Fruit fly (Drosophila melanogaster) whole organism, wandering third instar larva: ENCODE results near the gene CG44774.

Source experiments
- Abd-B ChIP-seq: fragments of >200 bp; optimal IDR thresholded peaks from 2 replicates; lab custom pipeline; 2017; ENCODE audit warnings: missing biosample characterization, missing genetic modification characterization
- CG32264 ChIP-seq: fragments of 200-800 bp; sonication (Bioruptor generic); optimal IDR thresholded peaks from 2 replicates; lab custom pipeline; 2016; ENCODE audit warnings: missing biosample characterization, missing genetic modification characterization
- CG9705 ChIP-seq: fragments of 200-800 bp; sonication (Bioruptor generic); optimal IDR thresholded peaks from 2 replicates; lab custom pipeline; 2018; ENCODE audit warnings: missing biosample characterization, mild to moderate bottlenecking, missing genetic modification characterization
- CrebA ChIP-seq: fragments of 200-800 bp; sonication (Bioruptor generic); optimal IDR thresholded peaks from 2 replicates; lab custom pipeline; 2016; ENCODE audit warnings: missing biosample characterization, mild to moderate bottlenecking, missing genetic modification characterization, borderline replicate concordance
- Dfd ChIP-seq: fragments of >200 bp; optimal IDR thresholded peaks from 2 replicates; lab custom pipeline; 2017; ENCODE audit warnings: missing biosample characterization, missing genetic modification characterization
- Dif ChIP-seq: fragments of 200-275, 200-300 bp; sonication (Bioruptor generic); optimal IDR thresholded peaks from 2 replicates; lab custom pipeline; 2018; ENCODE audit warnings: missing biosample characterization, missing genetic modification characterization; ENCODE audit not compliant: partially characterized antibody
- GATAd ChIP-seq: sonication (Bioruptor generic); optimal IDR thresholded peaks from 2 replicates; lab custom pipeline; 2016; ENCODE audit warnings: missing biosample characterization, missing genetic modification characterization
- HLH106 ChIP-seq: fragments of 200-800 bp; optimal IDR thresholded peaks from 3 replicates; lab custom pipeline; 2019; ENCODE audit warnings: missing biosample characterization, mild to moderate bottlenecking, missing genetic modification characterization, moderate library complexity
- Hnf4 ChIP-seq: fragments of 200-800 bp; sonication (Bioruptor generic); optimal IDR thresholded peaks from 2 replicates; lab custom pipeline; 2016; ENCODE audit warnings: missing biosample characterization, mild to moderate bottlenecking, missing genetic modification characterization
- Hr78 ChIP-seq: fragments of >200 bp; optimal IDR thresholded peaks from 2 replicates; lab custom pipeline; 2017; ENCODE audit warnings: missing biosample characterization, missing genetic modification characterization
- Hr83 ChIP-seq: fragments of 200-300 bp; sonication (Bioruptor generic); optimal IDR thresholded peaks from 2 replicates; lab custom pipeline; 2016; ENCODE audit warnings: missing biosample characterization, mild to moderate bottlenecking, missing genetic modification characterization, moderate library complexity; ENCODE audit not compliant: poor library complexity, severe bottlenecking
- Jra ChIP-seq: sonication (Bioruptor generic); optimal IDR thresholded peaks from 2 replicates; lab custom pipeline; 2016; ENCODE audit warnings: missing biosample characterization, missing genetic modification characterization
- Mio ChIP-seq: sonication (Bioruptor generic); optimal IDR thresholded peaks from 2 replicates; lab custom pipeline; 2016; ENCODE audit warnings: missing biosample characterization, missing genetic modification characterization
- Myc ChIP-seq: fragments of >200 bp; optimal IDR thresholded peaks from 2 replicates; lab custom pipeline; 2017
- N ChIP-seq: fragments of >200 bp; optimal IDR thresholded peaks from 2 replicates; lab custom pipeline; 2018; ENCODE audit warnings: missing biosample characterization, missing external identifiers, missing genetic modification characterization
- OdsH ChIP-seq: fragments of 200-800 bp; sonication (Bioruptor generic); optimal IDR thresholded peaks from 2 replicates; lab custom pipeline; 2016; ENCODE audit warnings: missing biosample characterization, mild to moderate bottlenecking, missing genetic modification characterization
- Rel ChIP-seq, 2 experiments: fragments of 200-800 bp; sonication (Bioruptor generic) in 1 of 2; optimal IDR thresholded peaks; 2 replicates in 1 of 2; 3 replicates in 1 of 2; lab custom pipeline; 2016 to 2019; ENCODE audit warnings: mild to moderate bottlenecking in 2 of 2, missing biosample characterization in 2 of 2, missing genetic modification characterization in 2 of 2, moderate library complexity in 1 of 2
- Sp1 ChIP-seq: fragments of 200-800 bp; sonication (Bioruptor generic); optimal IDR thresholded peaks from 3 replicates; lab custom pipeline; 2019; ENCODE audit warnings: missing biosample characterization, mild to moderate bottlenecking, missing genetic modification characterization, moderate library complexity
- Vsx2 ChIP-seq: fragments of 200-300, 225-300 bp; sonication (Bioruptor generic); optimal IDR thresholded peaks from 2 replicates; lab custom pipeline; 2018; ENCODE audit warnings: missing biosample characterization, missing genetic modification characterization; ENCODE audit not compliant: partially characterized antibody
- br ChIP-seq: fragments of 200-800 bp; sonication (Bioruptor generic); optimal IDR thresholded peaks from 2 replicates; lab custom pipeline; 2016; ENCODE audit warnings: missing biosample characterization, missing genetic modification characterization
- brk ChIP-seq: fragments of 200-800 bp; sonication (Bioruptor generic); optimal IDR thresholded peaks from 2 replicates; lab custom pipeline; 2016; ENCODE audit warnings: missing biosample characterization, mild to moderate bottlenecking, missing genetic modification characterization
- dl ChIP-seq, 2 experiments: fragments of 175-275, 200-275 bp in 1 of 2; fragments of 200-275 bp in 1 of 2; sonication (Bioruptor generic); optimal IDR thresholded peaks; lab custom pipeline; 2018; ENCODE audit warnings: mild to moderate bottlenecking in 2 of 2, missing biosample characterization in 2 of 2, missing genetic modification characterization in 2 of 2, moderate library complexity in 2 of 2; ENCODE audit not compliant: partially characterized antibody in 2 of 2, insufficient read depth in 1 of 2
- dmrt93B ChIP-seq: fragments of 200-800 bp; sonication (Bioruptor generic); optimal IDR thresholded peaks from 2 replicates; lab custom pipeline; 2018; ENCODE audit warnings: missing biosample characterization, mild to moderate bottlenecking, missing genetic modification characterization
- dsf ChIP-seq: sonication (Bioruptor generic); optimal IDR thresholded peaks from 2 replicates; lab custom pipeline; 2016; ENCODE audit warnings: missing biosample characterization, missing genetic modification characterization, borderline replicate concordance
- ey ChIP-seq: fragments of 200-800 bp; sonication (Bioruptor generic); optimal IDR thresholded peaks from 2 replicates; lab custom pipeline; 2016; ENCODE audit warnings: missing biosample characterization, missing genetic modification characterization
- foxo ChIP-seq, 2 experiments: fragments of 200-800 bp; sonication (Bioruptor generic); optimal IDR thresholded peaks; 2 replicates in 1 of 2; 3 replicates in 1 of 2; lab custom pipeline; 2016 to 2017; ENCODE audit warnings: missing biosample characterization in 2 of 2, missing genetic modification characterization in 2 of 2
- fru ChIP-seq: fragments of 200-800 bp; sonication (Bioruptor generic); optimal IDR thresholded peaks from 3 replicates; lab custom pipeline; 2016; ENCODE audit warnings: missing biosample characterization, mild to moderate bottlenecking, missing genetic modification characterization
- h ChIP-seq: fragments of 200-800 bp; sonication (Bioruptor generic); optimal IDR thresholded peaks from 3 replicates; lab custom pipeline; 2016; ENCODE audit warnings: missing biosample characterization, mild to moderate bottlenecking, missing genetic modification characterization
- lola ChIP-seq: fragments of >200 bp; optimal IDR thresholded peaks from 2 replicates; lab custom pipeline; 2017; ENCODE audit warnings: missing biosample characterization, missing genetic modification characterization
- pan ChIP-seq: fragments of >200 bp; optimal IDR thresholded peaks from 2 replicates; lab custom pipeline; 2017
- psq ChIP-seq: fragments of 200-800 bp; sonication (Bioruptor generic); optimal IDR thresholded peaks from 3 replicates; lab custom pipeline; 2017; ENCODE audit warnings: missing biosample characterization, mild to moderate bottlenecking, missing genetic modification characterization, moderate library complexity
- rgr ChIP-seq: fragments of 200-800 bp; sonication (Bioruptor generic); optimal IDR thresholded peaks from 3 replicates; lab custom pipeline; 2016; ENCODE audit warnings: missing biosample characterization, mild to moderate bottlenecking, missing genetic modification characterization
- sage ChIP-seq: fragments of 200-800 bp; sonication (Bioruptor generic); optimal IDR thresholded peaks from 2 replicates; lab custom pipeline; 2016; ENCODE audit warnings: missing biosample characterization, mild to moderate bottlenecking, missing genetic modification characterization
- sv ChIP-seq: fragments of 200-800 bp; sonication (Bioruptor generic); optimal IDR thresholded peaks from 3 replicates; lab custom pipeline; 2016; ENCODE audit warnings: missing biosample characterization, missing genetic modification characterization
- tai ChIP-seq: sonication (Bioruptor generic); optimal IDR thresholded peaks from 2 replicates; lab custom pipeline; 2016; ENCODE audit warnings: missing biosample characterization, missing genetic modification characterization
- usp ChIP-seq: fragments of >200 bp; optimal IDR thresholded peaks from 2 replicates; lab custom pipeline; 2017; ENCODE audit warnings: missing biosample characterization, missing genetic modification characterization
- woc ChIP-seq: sonication (Bioruptor generic); optimal IDR thresholded peaks from 2 replicates; lab custom pipeline; 2016; ENCODE audit warnings: missing biosample characterization, mild to moderate bottlenecking, missing genetic modification characterization

The CG44774 gene

dm6 chrX:4938072-4938336 lies at the start of gene CG44774:
CG44774 (minus strand) TSS chrX:4938105.
- TF ChIP-seq woc (GFP tag; lab: Kevin White, UChicago) (no peak), rgr (no peak), HLH106 (no peak), Sp1 (no peak), Mio (GFP tag; lab: Kevin White, UChicago) (no peak), sage (GFP tag; lab: Kevin White, UChicago) (no peak), ey (GFP tag; lab: Kevin White, UChicago) (no peak), dsf (GFP tag; lab: Kevin White, UChicago) (no peak), fru (GFP tag; lab: Kevin White, UChicago) (no peak), GATAd (GFP tag; lab: Kevin White, UChicago) (no peak), br (GFP tag; lab: Kevin White, UChicago) (no peak), dl (GFP tag; optimal IDR thresholded peaks at IDR 0.05; lab: Kevin White, UChicago; ENCODE audit: insufficient read depth in 1 of 2, partially characterized antibody in 2 of 2) (no peak), Abd-B (GFP tag; lab: Kevin White, UChicago) (no peak)

- TF ChIP-seq CG32264 (GFP tag; lab: Kevin White, UChicago) (no peak), dmrt93B (GFP tag; lab: Kevin White, UChicago) (no peak), Hr78 (GFP tag; lab: Kevin White, UChicago) (no peak)
Observed at dm6 chrX:4985371-4985770, 47.5 kb upstream of the CG44774 start.

- TF ChIP-seq sage (GFP tag; lab: Kevin White, UChicago) (no peak), CG32264 (GFP tag; lab: Kevin White, UChicago) (no peak), GATAd (GFP tag; lab: Kevin White, UChicago) (no peak), OdsH (GFP tag; lab: Kevin White, UChicago) (no peak)
Observed at dm6 chrX:4983218-4983617, 45.3 kb upstream of the CG44774 start.

dm6 chrX:4982430-4982829 lies 44.5 kb upstream of the CG44774 start:
- TF ChIP-seq Dif (GFP tag; lab: Kevin White, UChicago) (no peak), Dfd (GFP tag; lab: Kevin White, UChicago) (no peak), ey (GFP tag; lab: Kevin White, UChicago) (no peak), rgr (no peak), CG32264 (GFP tag; lab: Kevin White, UChicago) (no peak), h (no peak), CrebA (GFP tag; lab: Kevin White, UChicago) (no peak), CG9705 (no peak), Sp1 (no peak), Hr83 (GFP tag; lab: Kevin White, UChicago) (no peak), Mio (GFP tag; lab: Kevin White, UChicago) (no peak), Abd-B (GFP tag; lab: Kevin White, UChicago) (no peak)

- TF ChIP-seq woc (GFP tag; lab: Kevin White, UChicago) (no peak), dmrt93B (GFP tag; lab: Kevin White, UChicago) (no peak), rgr (no peak), Dif (GFP tag; lab: Kevin White, UChicago) (no peak), h (peak; percentile 45), usp (GFP tag; lab: Kevin White, UChicago) (no peak), Hr83 (GFP tag; lab: Kevin White, UChicago) (no peak), OdsH (GFP tag; lab: Kevin White, UChicago) (no peak), tai (no peak), dl (GFP tag; optimal IDR thresholded peaks at IDR 0.05; lab: Kevin White, UChicago; ENCODE audit: insufficient read depth in 1 of 2, partially characterized antibody in 2 of 2) (no peak), ey (GFP tag; lab: Kevin White, UChicago) (peak; percentile 43), sv (GFP tag; lab: Kevin White, UChicago) (no peak), Abd-B (GFP tag; lab: Kevin White, UChicago) (no peak), Myc (lab: Kevin White, UChicago) (no peak), foxo (GFP tag; optimal IDR thresholded peaks at IDR 0.05; lab: Kevin White, UChicago) (peak in 1 of 2 experiments; percentile 22), Rel (GFP tag; optimal IDR thresholded peaks at IDR 0.05; lab: Kevin White, UChicago) (no peak), Rel (tag; optimal IDR thresholded peaks at IDR 0.05; lab: Kevin White, UChicago) (no peak), Hr78 (GFP tag; lab: Kevin White, UChicago) (no peak), br (GFP tag; lab: Kevin White, UChicago) (peak; percentile 23), lola (no peak), GATAd (GFP tag; lab: Kevin White, UChicago) (no peak), CG32264 (GFP tag; lab: Kevin White, UChicago) (no peak), psq (GFP tag; lab: Kevin White, UChicago) (peak; percentile 14), Hnf4 (no peak), brk (GFP tag; lab: Kevin White, UChicago) (no peak), pan (lab: Kevin White, UChicago) (no peak), CrebA (GFP tag; lab: Kevin White, UChicago) (no peak), sage (GFP tag; lab: Kevin White, UChicago) (no peak), dsf (GFP tag; lab: Kevin White, UChicago) (no peak), Jra (GFP tag; lab: Kevin White, UChicago) (no peak), N (GFP tag; lab: Kevin White, UChicago) (no peak), HLH106 (no peak), Dfd (GFP tag; lab: Kevin White, UChicago) (no peak), Vsx2 (GFP tag; lab: Kevin White, UChicago) (no peak), Mio (GFP tag; lab: Kevin White, UChicago) (no peak), CG9705 (no peak), Sp1 (no peak), fru (GFP tag; lab: Kevin White, UChicago) (peak; percentile 28)
Observed at dm6 chrX:4969926-4970325, 32.0 kb upstream of the CG44774 start.
